Fruit fly (Drosophila melanogaster): ENCODE data around the gene Aps.

The Aps gene

dm6 chr3L:10940312-10940711, 41.4 kb upstream of the Aps start (continued):
- peak; percentile 49 for TF ChIP-seq CG6854 (GFP tag; optimal IDR thresholded peaks at IDR 0.05)
- 0 out of 2 replicates have a peak, but pooled peaks have one; percentile 31 for TF ChIP-seq CG15336 (GFP tag; IDR thresholded peaks at IDR 0.05)
- TF ChIP-seq Eip93F (GFP tag; optimal IDR thresholded peaks at IDR 0.05): peak; percentile 38
- peak; percentile 78 for TF ChIP-seq Hr39 (GFP tag; optimal IDR thresholded peaks at IDR 0.05)
- TF ChIP-seq CG7368 (GFP tag; optimal IDR thresholded peaks at IDR 0.05): peak; percentile 76
- TF ChIP-seq eg (GFP tag; IDR thresholded peaks at IDR 0.05): peak; percentile 59; the same call in 2 of the 3 replicates
- peak; percentile 57 for TF ChIP-seq CG32006 (GFP tag; optimal IDR thresholded peaks at IDR 0.05)
- TF ChIP-seq dac (GFP tag; optimal IDR thresholded peaks at IDR 0.05): no peak
- TF ChIP-seq acj6 (GFP tag; optimal IDR thresholded peaks at IDR 0.05): peak; percentile 54
- no peak for TF ChIP-seq CG4318 (GFP tag; optimal IDR thresholded peaks at IDR 0.05)
- peak; percentile 81 for TF ChIP-seq Sox102F (GFP tag; optimal IDR thresholded peaks at IDR 0.05)
- peak; percentile 40 for TF ChIP-seq OdsH (GFP tag; optimal IDR thresholded peaks at IDR 0.05)
- TF ChIP-seq CG3919 (GFP tag; optimal IDR thresholded peaks at IDR 0.05): peak; percentile 78
- peak; percentile 63 for TF ChIP-seq Sox14 (GFP tag; optimal IDR thresholded peaks at IDR 0.05)
- peak; percentile 70 for TF ChIP-seq CG3032 (tag; optimal IDR thresholded peaks at IDR 0.05)
- TF ChIP-seq Eip78C (GFP tag): peak; percentile 92
- TF ChIP-seq CG6163 (GFP tag; IDR thresholded peaks at IDR 0.05): peak; percentile 78
- TF ChIP-seq dsx (GFP tag; optimal IDR thresholded peaks at IDR 0.05; ENCODE audit: poor library complexity, severe bottlenecking): peak; percentile 64
- TF ChIP-seq CG6808 (GFP tag; optimal IDR thresholded peaks at IDR 0.05): peak; percentile 62
- no peak for TF ChIP-seq Gug (GFP tag; IDR thresholded peaks at IDR 0.05)
- peak; percentile 36 for TF ChIP-seq fd59A (GFP tag; optimal IDR thresholded peaks at IDR 0.05)
- peak; percentile 71 for TF ChIP-seq Smox (GFP tag; optimal IDR thresholded peaks at IDR 0.05)
- peak; percentile 61 for TF ChIP-seq CG11902 (GFP tag; optimal IDR thresholded peaks at IDR 0.05)
- TF ChIP-seq achi (GFP tag; optimal IDR thresholded peaks at IDR 0.05): peak; percentile 59
- peak; percentile 47 for TF ChIP-seq fd85E (GFP tag; optimal IDR thresholded peaks at IDR 0.05)
- peak; percentile 75 for TF ChIP-seq lz (GFP tag; optimal IDR thresholded peaks at IDR 0.05)
- TF ChIP-seq ss (GFP tag; optimal IDR thresholded peaks at IDR 0.05): peak; percentile 63 to 76
- peak; percentile 80 for TF ChIP-seq topi (GFP tag; optimal IDR thresholded peaks at IDR 0.05)
- peak; percentile 7 for TF ChIP-seq Hr4 (GFP tag; optimal IDR thresholded peaks at IDR 0.05)
- TF ChIP-seq CG10669 (GFP tag; optimal IDR thresholded peaks at IDR 0.05): peak; percentile 75
- TF ChIP-seq CG1621 (tag; optimal IDR thresholded peaks at IDR 0.05): peak; percentile 77
- TF ChIP-seq Met (GFP tag; optimal IDR thresholded peaks at IDR 0.05): peak; percentile 79
- TF ChIP-seq net (GFP tag; optimal IDR thresholded peaks at IDR 0.05): peak; percentile 51
- no peak for TF ChIP-seq CG11294 (GFP tag; IDR thresholded peaks at IDR 0.05)

- TF ChIP-seq CG7368 (GFP tag; optimal IDR thresholded peaks at IDR 0.05) (no peak), Hr4 (GFP tag; optimal IDR thresholded peaks at IDR 0.05) (no peak), CG6163 (GFP tag; IDR thresholded peaks at IDR 0.05) (peak; percentile 28; the same call in 1 of the 3 replicates), CG11902 (GFP tag; optimal IDR thresholded peaks at IDR 0.05) (no peak), Eip78C (GFP tag) (peak; percentile 14), CG9139 (GFP tag; optimal IDR thresholded peaks at IDR 0.05) (no peak), Hr38 (GFP tag; optimal IDR thresholded peaks at IDR 0.05) (no peak), CG6854 (GFP tag; optimal IDR thresholded peaks at IDR 0.05) (no peak), Ets96B (tag; optimal IDR thresholded peaks at IDR 0.05) (no peak), CG6808 (GFP tag; optimal IDR thresholded peaks at IDR 0.05) (no peak), CG6276 (GFP tag; optimal IDR thresholded peaks at IDR 0.05) (peak; percentile 42), eg (GFP tag; IDR thresholded peaks at IDR 0.05) (peak; percentile 77), topi (GFP tag; optimal IDR thresholded peaks at IDR 0.05) (no peak), Sox15 (GFP tag; optimal IDR thresholded peaks at IDR 0.05) (no peak), acj6 (GFP tag; optimal IDR thresholded peaks at IDR 0.05) (no peak), CG32006 (GFP tag; optimal IDR thresholded peaks at IDR 0.05) (no peak), CG10631 (GFP tag; optimal IDR thresholded peaks at IDR 0.05) (no peak), CG10669 (GFP tag; optimal IDR thresholded peaks at IDR 0.05) (no peak), achi (GFP tag; optimal IDR thresholded peaks at IDR 0.05) (no peak), CG3032 (tag; optimal IDR thresholded peaks at IDR 0.05) (no peak), Gug (GFP tag; IDR thresholded peaks at IDR 0.05) (no peak), CG15336 (GFP tag; IDR thresholded peaks at IDR 0.05) (no peak), CG8119 (GFP tag; IDR thresholded peaks at IDR 0.05) (no peak)
Observed at dm6 chr3L:10938108-10938507, 39.2 kb upstream of the Aps start.

Data from whole organism, prepupa.